Worm (Caenorhabditis elegans) whole organism, young adult: ENCODE measurements around the gene F35C8.8.

Source experiments
- F39B2.1 ChIP-seq: fragments of 200-800 bp; sonication (Bioruptor generic); IDR thresholded peaks from 2 replicates; pipeline ENCODE4 v1.3.6; 2022; ENCODE audit warnings: missing genetic modification reagents, missing genetic modification characterization, missing compliant biosample characterization
- ama-1 ChIP-seq, 3 experiments: fragments of 150-350 bp in 1 of 3; sonication (generic microtip) in 2 of 3; optimal IDR thresholded peaks; 2 replicates each; lab custom pipeline; 2014 to 2018; ENCODE audit warnings: missing biosample characterization in 2 of 3, missing genetic modification characterization in 2 of 3, missing genetic modification reagents in 2 of 3
- dpff-1 ChIP-seq: sonication (generic microtip); optimal IDR thresholded peaks from 2 replicates; lab custom pipeline; 2017; ENCODE audit warnings: mild to moderate bottlenecking, missing genetic modification characterization, missing compliant biosample characterization
- hmg-20 ChIP-seq: fragments of 200-800 bp; sonication (Bioruptor generic); IDR thresholded peaks from 2 replicates; pipeline ENCODE4 v1.3.6; 2022; ENCODE audit warnings: missing genetic modification reagents, missing genetic modification characterization, missing compliant biosample characterization
- sdz-38 ChIP-seq: sonication (generic microtip); optimal IDR thresholded peaks from 2 replicates; lab custom pipeline; 2016; ENCODE audit warnings: missing genotype, missing genetic modification characterization, missing compliant biosample characterization
- sea-2 ChIP-seq: fragments of 200-800 bp; sonication (Bioruptor generic); IDR thresholded peaks from 2 replicates; pipeline ENCODE4 v1.3.6; 2022; ENCODE audit warnings: missing genetic modification characterization, missing compliant biosample characterization
- snpc-1.1 ChIP-seq: sonication (generic microtip); optimal IDR thresholded peaks from 2 replicates; lab custom pipeline; 2017; ENCODE audit warnings: missing genetic modification characterization, mild to moderate bottlenecking, missing compliant biosample characterization, antibody characterized with exemption, moderate library complexity, missing genotype, missing genetic modification reagents; ENCODE audit not compliant: insufficient read depth
- snpc-4 ChIP-seq, 5 experiments: fragments of 150-350 bp in 1 of 5; sonication (generic microtip) in 4 of 5; optimal IDR thresholded peaks; 2 replicates each; lab custom pipeline; 2014 to 2018; ENCODE audit warnings: missing genetic modification characterization in 5 of 5, missing biosample characterization in 3 of 5, antibody characterized with exemption in 2 of 5, mild to moderate bottlenecking in 2 of 5, missing compliant biosample characterization in 2 of 5, missing genotype in 2 of 5, moderate library complexity in 2 of 5, missing genetic modification reagents in 1 of 5
- unc-62 ChIP-seq: fragments of 150-350 bp; optimal IDR thresholded peaks from 2 replicates; lab custom pipeline; 2014; ENCODE audit warnings: missing biosample characterization, missing genetic modification reagents, missing genetic modification characterization
- xnd-1 ChIP-seq: sonication (generic microtip); optimal IDR thresholded peaks from 2 replicates; lab custom pipeline; 2016; ENCODE audit warnings: missing genotype, missing genetic modification reagents, missing genetic modification characterization, missing compliant biosample characterization
- ztf-18 ChIP-seq: sonication (generic microtip); optimal IDR thresholded peaks from 2 replicates; lab custom pipeline; 2016; ENCODE audit warnings: missing genotype, mild to moderate bottlenecking, missing genetic modification characterization, missing compliant biosample characterization

ce11 chrX:5400524-5400923 lies 28.1 kb upstream of the F35C8.8 start, which contains the start of gene scav-1:
- TF ChIP-seq sea-2 (GFP tag; lab: Robert Waterston, UW) (no peak), unc-62 (GFP tag; lab: Kevin White, UChicago) (no peak), F39B2.1 (no peak), ama-1 (optimal IDR thresholded peaks at IDR 0.05; lab: Kevin White, UChicago) (no peak), ama-1 (GFP tag; optimal IDR thresholded peaks at IDR 0.05; lab: Kevin White, UChicago) (no peak), sdz-38 (tag; lab: Kevin White, UChicago) (no peak), snpc-1.1 (tag; lab: Kevin White, UChicago) (no peak), ztf-18 (no peak), dpff-1 (tag; lab: Kevin White, UChicago) (no peak), xnd-1 (tag; lab: Kevin White, UChicago) (no peak), hmg-20 (GFP tag; lab: Robert Waterston, UW) (no peak), snpc-4 (GFP tag; optimal IDR thresholded peaks at IDR 0.05; lab: Kevin White, UChicago) (no peak), snpc-4 (tag; optimal IDR thresholded peaks at IDR 0.05; lab: Kevin White, UChicago) (no peak)
